ENCODE assay signal across 5 worm cellular contexts in genomic region chrIV:9514132-9514531, ce11.
TF ChIP-seq lines count a peak whose summit lies in the region.

No protein-coding gene starts in this region.

TF ChIP-seq in whole organism, L1 larva, 84 proteins besides CTCF, POLR2A, EP300 and RAD21:
- TF ChIP-seq lin-35 (GFP tag; optimal IDR thresholded peaks at IDR 0.05; lab: Kevin White, UChicago) (no peak), nhr-47 (tag; optimal IDR thresholded peaks at IDR 0.05; lab: Kevin White, UChicago) (no peak), skn-1 (tag; optimal IDR thresholded peaks at IDR 0.05; lab: Kevin White, UChicago) (peak; percentile 54), lin-13 (GFP tag; optimal IDR thresholded peaks at IDR 0.05; lab: Kevin White, UChicago) (no peak), C34B4.2 (tag; optimal IDR thresholded peaks at IDR 0.05; lab: Kevin White, UChicago) (no peak), nhr-71 (tag; optimal IDR thresholded peaks at IDR 0.05; lab: Kevin White, UChicago) (peak; percentile 11), jun-1 (tag; optimal IDR thresholded peaks at IDR 0.05; lab: Kevin White, UChicago) (no peak), ztf-4 (tag; optimal IDR thresholded peaks at IDR 0.05; lab: Kevin White, UChicago) (no peak), isw-1 (GFP tag; IDR thresholded peaks at IDR 0.05; lab: Robert Waterston, UW) (no peak), pqm-1 (tag; optimal IDR thresholded peaks at IDR 0.05; lab: Kevin White, UChicago) (no peak), nhr-84 (tag; optimal IDR thresholded peaks at IDR 0.05; lab: Kevin White, UChicago) (no peak), ama-1 (optimal IDR thresholded peaks at IDR 0.05; lab: Kevin White, UChicago) (no peak), nhr-85 (tag; lab: Kevin White, UChicago) (peak; percentile 44), elt-2 (tag; optimal IDR thresholded peaks at IDR 0.05; lab: Kevin White, UChicago) (peak; percentile 47), dsc-1 (tag; optimal IDR thresholded peaks at IDR 0.05; lab: Kevin White, UChicago) (no peak)

TF ChIP-seq in whole organism, L2 larva, 48 proteins besides CTCF, POLR2A, EP300 and RAD21:
- TF ChIP-seq snpc-4 (tag; optimal IDR thresholded peaks at IDR 0.05; lab: Kevin White, UChicago) (no peak), skn-1 (tag; optimal IDR thresholded peaks at IDR 0.05; lab: Kevin White, UChicago) (no peak), nhr-129 (tag; optimal IDR thresholded peaks at IDR 0.05; lab: Kevin White, UChicago) (peak; percentile 91), blmp-1 (tag; optimal IDR thresholded peaks at IDR 0.05; lab: Kevin White, UChicago; ENCODE audit: insufficient read depth) (no peak), nhr-25 (tag; optimal IDR thresholded peaks at IDR 0.05; lab: Kevin White, UChicago) (peak; percentile 0)

TF ChIP-seq in whole organism, L3 larva, 47 proteins besides CTCF, POLR2A, EP300 and RAD21:
- TF ChIP-seq nhr-11 (tag; optimal IDR thresholded peaks at IDR 0.05; lab: Kevin White, UChicago), result no peak
- peak; percentile 34 for TF ChIP-seq pqm-1 (tag; optimal IDR thresholded peaks at IDR 0.05; lab: Kevin White, UChicago)
- TF ChIP-seq elt-2 (tag; optimal IDR thresholded peaks at IDR 0.05; lab: Kevin White, UChicago), result peak; percentile 46

TF ChIP-seq in whole organism, L4 larva, 104 proteins besides CTCF, POLR2A, EP300 and RAD21:
- TF ChIP-seq saeg-2 (GFP tag; IDR thresholded peaks at IDR 0.05; lab: Robert Waterston, UW) (no peak), zip-2 (tag; optimal IDR thresholded peaks at IDR 0.05; lab: Kevin White, UChicago) (peak; percentile 76), T20F7.1 (GFP tag; optimal IDR thresholded peaks at IDR 0.05; lab: Kevin White, UChicago) (peak; percentile 55), php-3 (GFP tag; IDR thresholded peaks at IDR 0.05; lab: Robert Waterston, UW) (no peak), lim-7 (GFP tag; IDR thresholded peaks at IDR 0.05; lab: Robert Waterston, UW) (no peak), lin-13 (GFP tag; optimal IDR thresholded peaks at IDR 0.05; lab: Kevin White, UChicago) (no peak), ztf-7 (tag; optimal IDR thresholded peaks at IDR 0.05; lab: Kevin White, UChicago) (peak; percentile 94), lsy-2 (tag; optimal IDR thresholded peaks at IDR 0.05; lab: Kevin White, UChicago) (peak in 1 of 2 experiments; percentile 25), Y105C5A.15 (GFP tag; IDR thresholded peaks at IDR 0.05; lab: Robert Waterston, UW) (no peak), cey-2 (tag; optimal IDR thresholded peaks at IDR 0.05; lab: Kevin White, UChicago; ENCODE audit: borderline replicate concordance, insufficient read depth) (no peak), mep-1 (tag; optimal IDR thresholded peaks at IDR 0.05; lab: Kevin White, UChicago) (peak; percentile 3), hlh-30 (tag; optimal IDR thresholded peaks at IDR 0.05; lab: Kevin White, UChicago; ENCODE audit: insufficient read depth) (peak; percentile 10), nhr-28 (tag; optimal IDR thresholded peaks at IDR 0.05; lab: Kevin White, UChicago) (peak; percentile 14), mdt-29 (GFP tag; IDR thresholded peaks at IDR 0.05; lab: Robert Waterston, UW) (no peak), aha-1 (tag; lab: Kevin White, UChicago) (no peak), daf-16 (GFP tag; optimal IDR thresholded peaks at IDR 0.05; lab: Kevin White, UChicago) (no peak), daf-16 (tag; optimal IDR thresholded peaks at IDR 0.05; lab: Kevin White, UChicago) (peak; percentile 72), nhr-77 (tag; optimal IDR thresholded peaks at IDR 0.05; lab: Kevin White, UChicago) (peak; percentile 15), dmd-6 (GFP tag; IDR thresholded peaks at IDR 0.05; lab: Robert Waterston, UW) (no peak), F26F4.8 (GFP tag; conservative IDR thresholded peaks at IDR 0.05; lab: Robert Waterston, UW) (no peak), rbr-2 (tag; optimal IDR thresholded peaks at IDR 0.05; lab: Kevin White, UChicago) (no peak), Y5F2A.4 (GFP tag; optimal IDR thresholded peaks at IDR 0.05; lab: Kevin White, UChicago) (no peak), ceh-32 (tag; optimal IDR thresholded peaks at IDR 0.05; lab: Kevin White, UChicago; ENCODE audit: poor library complexity) (no peak), dve-1 (tag; optimal IDR thresholded peaks at IDR 0.05; lab: Kevin White, UChicago; ENCODE audit: insufficient read depth) (peak; percentile 40), F49E8.2 (tag; optimal IDR thresholded peaks at IDR 0.05; lab: Kevin White, UChicago; ENCODE audit: borderline replicate concordance) (no peak), pqm-1 (tag; optimal IDR thresholded peaks at IDR 0.05; lab: Kevin White, UChicago) (no peak), nhr-11 (tag; optimal IDR thresholded peaks at IDR 0.05; lab: Kevin White, UChicago) (no peak), hif-1 (tag; optimal IDR thresholded peaks at IDR 0.05; lab: Kevin White, UChicago) (peak in 1 of 2 experiments; percentile 40), attf-4 (tag; optimal IDR thresholded peaks at IDR 0.05; lab: Kevin White, UChicago) (no peak)

TF ChIP-seq in whole organism, young adult, 124 proteins besides CTCF, POLR2A, EP300 and RAD21:
- no peak for TF ChIP-seq nfyb-1 (GFP tag; IDR thresholded peaks at IDR 0.05; lab: Robert Waterston, UW)
- TF ChIP-seq unc-62 (GFP tag; optimal IDR thresholded peaks at IDR 0.05; lab: Kevin White, UChicago), result peak; percentile 76
- peak; percentile 70; the same call in 1 of the 2 replicates for TF ChIP-seq cebp-1 (GFP tag; IDR thresholded peaks at IDR 0.05; lab: Robert Waterston, UW)
- peak; percentile 81 for TF ChIP-seq cebp-1 (tag; optimal IDR thresholded peaks at IDR 0.05; lab: Kevin White, UChicago)
